Fruit fly (Drosophila melanogaster) whole organism, prepupa: ENCODE results near the gene Hr39.

ENCODE experiments used
- CG11762 ChIP-seq: fragments of 200-800 bp; sonication (Bioruptor generic); optimal IDR thresholded peaks from 3 replicates; lab custom pipeline; 2016; ENCODE audit warnings: missing biosample characterization, missing genetic modification characterization; ENCODE audit not compliant: insufficient read depth
- CG11902 ChIP-seq: fragments of 200-800 bp; sonication (Bioruptor generic); optimal IDR thresholded peaks from 3 replicates; lab custom pipeline; 2016; ENCODE audit warnings: missing biosample characterization, missing genetic modification characterization
- CG1621 ChIP-seq: fragments of 200-800 bp; sonication (Bioruptor generic); optimal IDR thresholded peaks from 3 replicates; lab custom pipeline; 2018; ENCODE audit warnings: missing biosample characterization, mild to moderate bottlenecking, missing genetic modification characterization
- CG16779 ChIP-seq: fragments of 200-800 bp; sonication (Bioruptor generic); optimal IDR thresholded peaks from 3 replicates; lab custom pipeline; 2017; ENCODE audit warnings: missing biosample characterization, mild to moderate bottlenecking, missing genetic modification characterization
- CG3032 ChIP-seq: fragments of 200-800 bp; optimal IDR thresholded peaks from 2 replicates; lab custom pipeline; 2019; ENCODE audit warnings: missing biosample characterization, mild to moderate bottlenecking, missing genetic modification characterization, moderate library complexity
- CG3919 ChIP-seq: fragments of 200-800 bp; sonication (Bioruptor generic); optimal IDR thresholded peaks from 3 replicates; lab custom pipeline; 2016; ENCODE audit warnings: missing biosample characterization, missing genetic modification characterization
- CG4318 ChIP-seq: fragments of 200-800 bp; sonication (Bioruptor generic); optimal IDR thresholded peaks from 3 replicates; lab custom pipeline; 2017; ENCODE audit warnings: missing biosample characterization, mild to moderate bottlenecking, missing genetic modification characterization
- CG6163 ChIP-seq: fragments of 200-800 bp; sonication (Bioruptor generic); IDR thresholded peaks from 3 replicates; pipeline ENCODE4 v1.3.6; 2022; ENCODE audit warnings: missing biosample characterization, missing genetic modification characterization
- CG6276 ChIP-seq: fragments of 200-800 bp; sonication (Bioruptor generic); optimal IDR thresholded peaks from 2 replicates; lab custom pipeline; 2017; ENCODE audit warnings: missing biosample characterization, mild to moderate bottlenecking, missing genetic modification characterization
- CG6792 ChIP-seq: fragments of 200-800 bp; sonication (Bioruptor generic); optimal IDR thresholded peaks from 3 replicates; lab custom pipeline; 2016; ENCODE audit warnings: missing biosample characterization, missing genetic modification characterization
- CG7368 ChIP-seq: fragments of 200-800 bp; sonication (Bioruptor generic); optimal IDR thresholded peaks from 3 replicates; lab custom pipeline; 2016; ENCODE audit warnings: missing biosample characterization, missing genetic modification characterization
- CG8319 ChIP-seq: fragments of 200-800 bp; sonication (Bioruptor generic); optimal IDR thresholded peaks from 3 replicates; lab custom pipeline; 2016; ENCODE audit warnings: missing biosample characterization, missing genetic modification characterization
- CG8632 ChIP-seq: fragments of 200-800 bp; sonication (Bioruptor generic); optimal IDR thresholded peaks from 3 replicates; lab custom pipeline; 2016; ENCODE audit warnings: missing biosample characterization, missing genetic modification characterization
- CG9139 ChIP-seq: fragments of 200-800 bp; sonication (Bioruptor generic); optimal IDR thresholded peaks from 3 replicates; lab custom pipeline; 2017; ENCODE audit warnings: missing biosample characterization, mild to moderate bottlenecking, missing genetic modification characterization
- Eip75B ChIP-seq: fragments of 200-800 bp; sonication (Bioruptor generic); optimal IDR thresholded peaks from 3 replicates; lab custom pipeline; 2016; ENCODE audit warnings: missing biosample characterization, missing genetic modification characterization
- Eip78C ChIP-seq: fragments of 200-800 bp; sonication (Bioruptor generic); peaks from one replicate; lab custom pipeline; 2016; ENCODE audit warnings: missing biosample characterization, missing genetic modification characterization
- Eip93F ChIP-seq: fragments of 200-800 bp; sonication (Bioruptor generic); optimal IDR thresholded peaks from 2 replicates; lab custom pipeline; 2016; ENCODE audit warnings: missing biosample characterization, mild to moderate bottlenecking, missing genetic modification characterization
- Ets21C ChIP-seq: fragments of 200-800 bp; sonication (Bioruptor generic); optimal IDR thresholded peaks from 3 replicates; lab custom pipeline; 2016; ENCODE audit warnings: missing biosample characterization, missing genetic modification characterization
- Ets96B ChIP-seq: fragments of 200-800 bp; optimal IDR thresholded peaks from 2 replicates; lab custom pipeline; 2019; ENCODE audit warnings: missing biosample characterization, mild to moderate bottlenecking, missing genetic modification characterization, moderate library complexity
- Gug ChIP-seq: fragments of 200-800 bp; sonication (Bioruptor generic); IDR thresholded peaks from 2 replicates; pipeline ENCODE4 v1.3.6; 2022; ENCODE audit warnings: missing biosample characterization, missing genetic modification characterization
- Hr38 ChIP-seq: sonication (Bioruptor generic); optimal IDR thresholded peaks from 2 replicates; lab custom pipeline; 2016; ENCODE audit warnings: missing biosample characterization, missing genetic modification characterization
- Hr4 ChIP-seq: fragments of 200-800 bp; sonication (Bioruptor generic); optimal IDR thresholded peaks from 3 replicates; lab custom pipeline; 2016; ENCODE audit warnings: missing biosample characterization, missing genetic modification characterization
- Lpt ChIP-seq: fragments of 200-800 bp; sonication (Bioruptor generic); optimal IDR thresholded peaks from 3 replicates; lab custom pipeline; 2016; ENCODE audit warnings: missing biosample characterization, missing genetic modification characterization
- Met ChIP-seq: fragments of 200-800 bp; sonication (Bioruptor generic); optimal IDR thresholded peaks from 3 replicates; lab custom pipeline; 2016; ENCODE audit warnings: missing biosample characterization, missing genetic modification characterization
- OdsH ChIP-seq: fragments of 200-800 bp; sonication (Bioruptor generic); optimal IDR thresholded peaks from 3 replicates; lab custom pipeline; 2016; ENCODE audit warnings: missing biosample characterization, missing genetic modification characterization
- Smox ChIP-seq: fragments of 200-800 bp; sonication (Bioruptor generic); optimal IDR thresholded peaks from 3 replicates; lab custom pipeline; 2016; ENCODE audit warnings: missing biosample characterization, missing genetic modification characterization
- Sox102F ChIP-seq: fragments of 200-800 bp; sonication (Bioruptor generic); optimal IDR thresholded peaks from 2 replicates; lab custom pipeline; 2016; ENCODE audit warnings: missing biosample characterization, mild to moderate bottlenecking, missing genetic modification characterization
- Sox14 ChIP-seq: fragments of 200-800 bp; sonication (Bioruptor generic); optimal IDR thresholded peaks from 3 replicates; lab custom pipeline; 2016; ENCODE audit warnings: missing biosample characterization, missing genetic modification characterization
- Sox15 ChIP-seq: fragments of 200-800 bp; sonication (Bioruptor generic); optimal IDR thresholded peaks from 3 replicates; lab custom pipeline; 2016; ENCODE audit warnings: missing biosample characterization, missing genetic modification characterization
- achi ChIP-seq: fragments of 200-800 bp; sonication (Bioruptor generic); optimal IDR thresholded peaks from 3 replicates; lab custom pipeline; 2016; ENCODE audit warnings: missing biosample characterization, missing genetic modification characterization
- dac ChIP-seq: fragments of 200-800 bp; sonication (Bioruptor generic); optimal IDR thresholded peaks from 2 replicates; lab custom pipeline; 2017; ENCODE audit warnings: missing biosample characterization, mild to moderate bottlenecking, missing genetic modification characterization
- eg ChIP-seq: fragments of 200-800 bp; sonication (Bioruptor generic); IDR thresholded peaks from 3 replicates; pipeline ENCODE4 v1.3.6; 2022; ENCODE audit warnings: missing biosample characterization, missing genetic modification characterization
- fd59A ChIP-seq: fragments of 200-800 bp; sonication (Bioruptor generic); optimal IDR thresholded peaks from 2 replicates; lab custom pipeline; 2017; ENCODE audit warnings: missing biosample characterization, mild to moderate bottlenecking, missing genetic modification characterization, missing genetic modification reagents
- fd85E ChIP-seq: fragments of 200-800 bp; sonication (Bioruptor generic); optimal IDR thresholded peaks from 3 replicates; lab custom pipeline; 2016; ENCODE audit warnings: missing biosample characterization, missing genetic modification characterization
- fkh ChIP-seq: fragments of 200-800 bp; sonication (Bioruptor generic); optimal IDR thresholded peaks from 3 replicates; lab custom pipeline; 2017; ENCODE audit warnings: missing biosample characterization, mild to moderate bottlenecking, missing genetic modification characterization, moderate library complexity
- lz ChIP-seq: fragments of 200-800 bp; sonication (Bioruptor generic); optimal IDR thresholded peaks from 3 replicates; lab custom pipeline; 2016; ENCODE audit warnings: missing biosample characterization, missing genetic modification characterization
- net ChIP-seq: fragments of 200-800 bp; sonication (Bioruptor generic); optimal IDR thresholded peaks from 3 replicates; lab custom pipeline; 2016; ENCODE audit warnings: missing biosample characterization, missing genetic modification characterization
- pdm3 ChIP-seq: fragments of 200-800 bp; sonication (Bioruptor generic); optimal IDR thresholded peaks from 3 replicates; lab custom pipeline; 2016; ENCODE audit warnings: missing biosample characterization, missing genetic modification characterization
- salr ChIP-seq, 2 experiments: fragments of 200-800 bp; sonication (Bioruptor generic); optimal IDR thresholded peaks; 3 replicates each; lab custom pipeline; 2016 to 2018; ENCODE audit warnings: missing biosample characterization in 2 of 2, missing genetic modification characterization in 2 of 2, mild to moderate bottlenecking in 1 of 2
- ss ChIP-seq, 2 experiments: fragments of 200-800 bp; sonication (Bioruptor generic); optimal IDR thresholded peaks; 2 replicates in 1 of 2; 3 replicates in 1 of 2; lab custom pipeline; 2017 to 2018; ENCODE audit warnings: mild to moderate bottlenecking in 2 of 2, missing biosample characterization in 2 of 2, missing genetic modification characterization in 2 of 2, moderate library complexity in 1 of 2
- svp ChIP-seq: fragments of 200-800 bp; sonication (Bioruptor generic); peaks from one replicate; lab custom pipeline; 2016; ENCODE audit warnings: missing biosample characterization, missing genetic modification characterization
- vri ChIP-seq: fragments of 200-800 bp; sonication (Bioruptor generic); optimal IDR thresholded peaks from 3 replicates; lab custom pipeline; 2016; ENCODE audit warnings: missing biosample characterization, mild to moderate bottlenecking, missing genetic modification characterization

The Hr39 gene

DNA sequence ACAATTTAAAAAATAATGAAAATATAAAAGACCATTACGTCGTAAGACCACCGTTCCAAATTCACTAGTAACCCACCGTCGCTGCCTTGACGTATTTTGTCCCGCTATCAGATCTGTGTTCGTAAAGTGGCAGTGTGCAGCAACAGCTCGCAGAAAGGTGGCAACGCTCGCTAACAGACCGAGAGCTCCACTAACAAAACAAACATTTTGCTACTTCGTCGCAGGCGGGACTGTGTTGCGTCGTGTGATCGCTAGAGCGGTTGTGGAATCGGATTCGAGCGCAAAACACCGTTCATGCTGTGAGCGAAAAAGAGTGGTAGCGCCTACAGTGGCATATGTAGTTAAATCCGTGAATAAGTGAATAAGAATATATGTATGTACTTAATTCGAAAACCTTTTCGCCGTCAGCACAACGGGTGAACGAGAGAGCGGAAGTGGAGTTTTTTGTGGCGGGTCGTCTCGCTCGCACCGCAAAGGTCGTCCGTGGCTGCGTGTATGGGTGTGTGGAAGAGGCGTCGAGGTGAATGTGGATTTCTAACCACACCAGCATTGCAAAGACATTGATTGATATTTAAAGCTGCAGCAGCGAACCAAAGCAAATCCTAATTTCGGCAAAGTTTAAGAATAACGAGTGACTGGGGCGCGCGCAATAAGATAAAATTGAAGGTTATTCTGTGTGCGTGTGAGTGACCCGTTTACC, at the start of gene Hr39 (continued):
- TF ChIP-seq pdm3, result no peak
- no peak for TF ChIP-seq Ets96B (tag; lab: Kevin White, UChicago)
- no peak for TF ChIP-seq Met (GFP tag; lab: Kevin White, UChicago)
- TF ChIP-seq Ets21C (GFP tag; lab: Kevin White, UChicago), result no peak
- peak; percentile 8 for TF ChIP-seq CG7368 (GFP tag; lab: Kevin White, UChicago)
- no peak for TF ChIP-seq OdsH (GFP tag; lab: Kevin White, UChicago)

DNA sequence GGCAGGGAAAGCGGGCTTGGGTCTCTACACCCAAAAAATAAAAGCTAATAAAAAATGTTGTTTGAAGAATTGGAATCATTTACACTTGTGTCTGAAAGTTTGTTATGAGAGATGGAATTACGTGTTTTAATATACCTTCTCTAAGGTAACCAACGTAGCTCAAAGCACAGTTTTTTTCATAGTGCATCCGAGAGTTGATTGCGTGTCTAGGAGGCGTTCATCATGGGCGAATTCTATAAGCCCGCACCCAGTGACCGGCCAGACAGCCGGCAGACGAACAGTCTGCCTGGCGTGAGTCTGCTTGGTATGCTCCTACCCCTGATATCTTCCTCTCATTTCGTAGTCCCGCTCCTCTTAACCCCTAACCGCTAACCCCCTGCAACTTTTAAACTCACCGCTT, 49.3 kb upstream of the Hr39 start:
- TF ChIP-seq Gug (GFP tag; lab: Robert Waterston, UW) (no peak), ss (GFP tag; optimal IDR thresholded peaks at IDR 0.05; lab: Kevin White, UChicago) (peak in 1 of 2 experiments; percentile 52)

DNA sequence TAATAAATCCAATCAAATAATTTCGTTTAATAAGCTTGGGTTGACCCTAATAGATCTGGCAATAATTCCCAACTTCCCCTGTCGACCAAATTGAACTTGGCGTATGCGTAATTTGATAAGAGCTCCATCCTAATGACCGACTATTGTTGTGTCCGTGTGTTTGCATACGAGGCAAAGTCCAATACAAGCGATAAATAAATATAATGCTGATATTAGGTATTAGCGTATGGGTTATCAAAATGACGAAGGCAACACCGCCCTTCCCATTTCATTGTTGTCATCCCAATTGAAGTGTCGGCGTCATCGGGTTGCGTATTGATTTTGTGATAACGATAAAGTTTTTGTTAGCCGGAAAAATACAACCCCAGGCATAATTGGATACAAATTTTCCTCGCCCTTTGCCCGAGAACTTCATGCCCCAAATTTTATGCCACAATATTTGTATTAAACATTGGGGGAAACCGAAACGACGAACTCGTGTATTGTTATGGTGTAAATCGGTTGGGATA, 47.7 kb upstream of the Hr39 start:
- TF ChIP-seq Smox (GFP tag; lab: Kevin White, UChicago) (no peak), dac (GFP tag; lab: Kevin White, UChicago) (no peak), fkh (GFP tag; lab: Kevin White, UChicago) (peak; percentile 50)

DNA sequence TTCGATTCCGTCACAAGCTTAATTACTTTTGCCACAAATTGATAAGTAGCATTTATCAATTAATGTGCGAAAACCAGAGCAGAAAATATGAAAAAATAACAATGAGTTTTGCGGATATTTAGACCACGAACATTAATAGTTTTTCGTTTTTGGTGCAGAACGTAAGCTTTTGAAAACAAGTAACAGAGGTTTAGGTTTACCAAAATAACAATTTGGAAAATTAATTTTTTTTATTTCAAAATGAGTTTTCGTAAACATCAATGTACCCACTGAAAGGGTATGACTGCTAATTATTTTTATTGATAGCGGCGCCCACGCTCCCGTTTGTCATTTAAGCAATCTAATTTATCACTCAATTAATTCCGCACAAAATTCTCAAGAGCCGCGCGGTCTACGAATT, 41.7 kb upstream of the Hr39 start:
- TF ChIP-seq svp (GFP tag; lab: Kevin White, UChicago) (no peak), Hr4 (GFP tag; lab: Kevin White, UChicago) (no peak), Sox14 (GFP tag; lab: Kevin White, UChicago) (no peak), Hr38 (GFP tag; lab: Kevin White, UChicago) (no peak), net (GFP tag; lab: Kevin White, UChicago) (no peak), Sox15 (GFP tag; lab: Kevin White, UChicago) (no peak)
- TF ChIP-seq, all 60 proteins: peak for 0

DNA sequence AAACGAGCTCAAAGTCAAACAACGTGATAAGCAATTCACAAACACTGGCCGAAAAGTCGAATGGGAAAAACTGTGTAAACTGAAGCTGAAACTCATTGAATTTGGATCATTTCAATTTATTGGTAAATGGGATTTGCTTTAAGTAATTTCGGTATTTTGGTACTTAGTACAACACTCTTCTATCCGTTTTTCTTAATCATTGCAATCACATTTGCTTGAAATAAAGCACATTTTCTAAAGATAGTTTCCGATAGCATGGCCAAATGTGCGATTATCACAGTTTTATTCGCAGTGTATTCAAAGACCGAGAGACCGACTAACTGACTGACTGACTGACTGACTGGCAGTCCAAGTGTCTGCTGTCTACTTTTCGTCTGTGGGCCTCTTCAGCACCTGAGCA, 40.5 kb upstream of the Hr39 start:
- TF ChIP-seq CG8632 (GFP tag; lab: Kevin White, UChicago) (no peak), Sox102F (GFP tag; lab: Kevin White, UChicago) (no peak), CG11902 (GFP tag; lab: Kevin White, UChicago) (no peak), Hr4 (GFP tag; lab: Kevin White, UChicago) (peak; percentile 53), vri (GFP tag; lab: Kevin White, UChicago) (no peak), CG11762 (no peak), net (GFP tag; lab: Kevin White, UChicago) (peak; percentile 14), Eip75B (GFP tag; lab: Kevin White, UChicago) (no peak), achi (peak; percentile 33), CG6163 (GFP tag; lab: Robert Waterston, UW) (no peak), CG3032 (tag; lab: Kevin White, UChicago) (peak; percentile 31), CG4318 (GFP tag; lab: Kevin White, UChicago) (peak; percentile 35), eg (GFP tag; lab: Robert Waterston, UW) (0 out of 3 replicates have a peak, but pooled peaks have one; percentile 18), salr (GFP tag; optimal IDR thresholded peaks at IDR 0.05; lab: Kevin White, UChicago) (no peak), CG6792 (GFP tag; lab: Kevin White, UChicago) (no peak), Sox15 (GFP tag; lab: Kevin White, UChicago) (no peak), Hr38 (GFP tag; lab: Kevin White, UChicago) (no peak), Eip78C (GFP tag; lab: Kevin White, UChicago) (peak; percentile 75), CG9139 (GFP tag; lab: Kevin White, UChicago) (no peak), Eip93F (GFP tag; lab: Kevin White, UChicago) (no peak), CG16779 (tag; lab: Kevin White, UChicago) (no peak), Ets21C (GFP tag; lab: Kevin White, UChicago) (no peak), lz (GFP tag; lab: Kevin White, UChicago) (no peak), Sox14 (GFP tag; lab: Kevin White, UChicago) (peak; percentile 18), Lpt (GFP tag; lab: Kevin White, UChicago) (no peak), fd59A (no peak), ss (GFP tag; optimal IDR thresholded peaks at IDR 0.05; lab: Kevin White, UChicago) (no peak), CG1621 (no peak), fd85E (GFP tag; lab: Kevin White, UChicago) (no peak), CG8319 (GFP tag; lab: Kevin White, UChicago) (no peak), CG3919 (GFP tag; lab: Kevin White, UChicago) (peak; percentile 37), CG6276 (GFP tag; lab: Kevin White, UChicago) (peak; percentile 18)
